Worm (Caenorhabditis elegans) whole organism, midembryonic: ENCODE measurements around the gene nhr-146.

Experiments
- T22C8.4 ChIP-seq: fragments of 200-800 bp; sonication (Bioruptor generic); IDR thresholded peaks from 2 replicates; pipeline ENCODE4 v1.3.6; 2022; ENCODE audit warnings: missing genetic modification characterization, missing compliant biosample characterization
- cog-1 ChIP-seq: sonication (generic microtip); optimal IDR thresholded peaks from 2 replicates; lab custom pipeline; 2016; ENCODE audit warnings: missing genetic modification characterization, missing compliant biosample characterization
- flt-1 ChIP-seq: fragments of 200-800 bp; sonication (Bioruptor generic); IDR thresholded peaks from 2 replicates; pipeline ENCODE4 v1.3.6; 2022; ENCODE audit warnings: missing genetic modification characterization, missing compliant biosample characterization
- klf-2 ChIP-seq: fragments of 200-800 bp; sonication (Bioruptor generic); conservative IDR thresholded peaks from 2 replicates; pipeline ENCODE4 v1.3.6; 2022; ENCODE audit warnings: missing genetic modification reagents, missing genetic modification characterization, missing compliant biosample characterization
- med-1 ChIP-seq: sonication (generic microtip); optimal IDR thresholded peaks from 2 replicates; lab custom pipeline; 2017; ENCODE audit warnings: missing genetic modification characterization, mild to moderate bottlenecking, missing compliant biosample characterization, antibody characterized with exemption, missing genetic modification reagents; ENCODE audit not compliant: insufficient read depth
- ref-1 ChIP-seq: fragments of 200-800 bp; sonication (Bioruptor generic); conservative IDR thresholded peaks from 2 replicates; pipeline ENCODE4 v1.3.6; 2022; ENCODE audit warnings: missing genetic modification reagents, missing genetic modification characterization, missing compliant biosample characterization
- tab-1 ChIP-seq: fragments of 200-800 bp; sonication (Bioruptor generic); IDR thresholded peaks from 2 replicates; pipeline ENCODE4 v1.3.6; 2022; ENCODE audit warnings: missing genetic modification characterization, missing compliant biosample characterization
- ztf-23 ChIP-seq: fragments of 200-800 bp; sonication (Bioruptor generic); IDR thresholded peaks from 2 replicates; pipeline ENCODE4 v1.3.6; 2022; ENCODE audit warnings: missing genetic modification reagents, missing genetic modification characterization, missing compliant biosample characterization
- ztf-29 ChIP-seq: fragments of 200-800 bp; sonication (Bioruptor generic); IDR thresholded peaks from 2 replicates; pipeline ENCODE4 v1.3.6; 2022; ENCODE audit warnings: missing genetic modification reagents, missing genetic modification characterization, missing compliant biosample characterization

DNA sequence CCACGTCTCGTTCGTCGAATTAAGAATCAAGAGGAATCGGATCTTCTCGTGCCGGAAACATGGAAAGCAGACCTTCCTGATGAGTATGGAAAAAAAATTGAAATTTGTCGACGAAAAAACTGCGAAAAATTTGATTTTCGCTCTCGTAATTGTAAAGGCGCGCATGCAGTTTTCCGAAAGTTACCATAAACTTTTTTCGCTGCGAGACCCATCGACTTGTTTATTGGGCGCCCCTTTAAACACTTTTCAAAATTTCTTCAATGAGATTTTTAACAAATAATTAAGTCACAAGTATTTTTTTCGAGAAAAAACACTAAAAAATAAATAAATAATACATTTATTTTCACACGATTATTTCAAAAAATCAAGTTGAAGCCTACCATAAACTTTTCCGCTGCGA is 34.1 kb downstream of the nhr-146 start:
- no peak for TF ChIP-seq flt-1
- TF ChIP-seq ztf-23, result no peak
- TF ChIP-seq klf-2 (GFP tag; lab: Robert Waterston, UW), result no peak
- TF ChIP-seq ztf-29, result no peak
- TF ChIP-seq med-1 (GFP tag; lab: Kevin White, UChicago), result no peak
- TF ChIP-seq T22C8.4 (GFP tag; lab: Robert Waterston, UW), result no peak
- no peak for TF ChIP-seq ref-1 (GFP tag; lab: Robert Waterston, UW)
- no peak for TF ChIP-seq tab-1
- TF ChIP-seq cog-1 (tag; lab: Kevin White, UChicago), result no peak
